Worm (Caenorhabditis elegans) whole organism, late embryonic: Measurements from ENCODE around the gene F54D5.17.
A peak's percentile ranks its signal among the peaks of the same experiment; 100 is the strongest.

Source experiments
- C08G9.2 ChIP-seq: sonication (generic microtip); optimal IDR thresholded peaks from 2 replicates; lab custom pipeline; 2016; ENCODE audit warnings: mild to moderate bottlenecking, missing genetic modification characterization, moderate library complexity, missing compliant biosample characterization
- F13H6.1 ChIP-seq: sonication (generic microtip); optimal IDR thresholded peaks from 2 replicates; lab custom pipeline; 2016; ENCODE audit warnings: missing genetic modification characterization, missing compliant biosample characterization
- ahr-1 ChIP-seq: sonication (generic microtip); optimal IDR thresholded peaks from 2 replicates; lab custom pipeline; 2016; ENCODE audit warnings: missing genetic modification characterization, missing compliant biosample characterization
- ama-1 ChIP-seq: fragments of 150-350 bp; optimal IDR thresholded peaks from 2 replicates; lab custom pipeline; 2014
- ceh-14 ChIP-seq: sonication (generic microtip); optimal IDR thresholded peaks from 2 replicates; lab custom pipeline; 2016; ENCODE audit warnings: missing genotype, missing genetic modification characterization, missing compliant biosample characterization
- ceh-2 ChIP-seq: sonication (generic microtip); optimal IDR thresholded peaks from 2 replicates; lab custom pipeline; 2016; ENCODE audit warnings: missing genotype, missing genetic modification characterization, missing compliant biosample characterization
- ceh-31 ChIP-seq: sonication (generic microtip); optimal IDR thresholded peaks from 2 replicates; lab custom pipeline; 2016; ENCODE audit warnings: missing genetic modification characterization, missing compliant biosample characterization
- ceh-34 ChIP-seq: sonication (generic microtip); optimal IDR thresholded peaks from 2 replicates; lab custom pipeline; 2016; ENCODE audit warnings: mild to moderate bottlenecking, missing genetic modification characterization, missing compliant biosample characterization
- ceh-45 ChIP-seq: fragments of 200-800 bp; sonication (Bioruptor generic); IDR thresholded peaks from 2 replicates; pipeline ENCODE4 v1.3.6; 2022; ENCODE audit warnings: missing genetic modification reagents, missing genetic modification characterization, missing compliant biosample characterization
- ceh-48 ChIP-seq: sonication (generic microtip); optimal IDR thresholded peaks from 2 replicates; lab custom pipeline; 2016; ENCODE audit warnings: missing genetic modification characterization, inconsistent platforms, missing compliant biosample characterization
- che-1 ChIP-seq: sonication (generic microtip); optimal IDR thresholded peaks from 2 replicates; lab custom pipeline; 2016; ENCODE audit warnings: mild to moderate bottlenecking, missing genetic modification characterization, missing compliant biosample characterization
- dmd-4 ChIP-seq: sonication (generic microtip); optimal IDR thresholded peaks from 2 replicates; lab custom pipeline; 2016; ENCODE audit warnings: borderline replicate concordance, missing genetic modification characterization, missing compliant biosample characterization
- fkh-10 ChIP-seq: fragments of 150-350 bp; optimal IDR thresholded peaks from 2 replicates; lab custom pipeline; 2014; ENCODE audit warnings: missing biosample characterization, missing genetic modification reagents, missing genetic modification characterization
- fkh-6 ChIP-seq: sonication (generic microtip); optimal IDR thresholded peaks from 2 replicates; lab custom pipeline; 2016; ENCODE audit warnings: missing genetic modification characterization, missing compliant biosample characterization
- hlh-30 ChIP-seq: sonication (generic microtip); optimal IDR thresholded peaks from 2 replicates; lab custom pipeline; 2017; ENCODE audit warnings: antibody characterized with exemption, missing genetic modification characterization, missing compliant biosample characterization; ENCODE audit not compliant: insufficient read depth
- hlh-6 ChIP-seq: sonication (generic microtip); optimal IDR thresholded peaks from 2 replicates; lab custom pipeline; 2016; ENCODE audit warnings: missing genotype, missing genetic modification characterization, missing compliant biosample characterization
- hlh-8 ChIP-seq: sonication (generic microtip); optimal IDR thresholded peaks from 2 replicates; lab custom pipeline; 2016; ENCODE audit warnings: missing genotype, missing genetic modification characterization, missing compliant biosample characterization
- lim-6 ChIP-seq: sonication (generic microtip); optimal IDR thresholded peaks from 2 replicates; lab custom pipeline; 2016; ENCODE audit warnings: missing genetic modification characterization, missing compliant biosample characterization
- madf-2 ChIP-seq: sonication (generic microtip); optimal IDR thresholded peaks from 2 replicates; lab custom pipeline; 2017; ENCODE audit warnings: missing genetic modification characterization, missing compliant biosample characterization
- mec-3 ChIP-seq: sonication (generic microtip); optimal IDR thresholded peaks from 2 replicates; lab custom pipeline; 2016; ENCODE audit warnings: borderline replicate concordance, missing genetic modification characterization, missing compliant biosample characterization
- nfya-1 ChIP-seq: sonication (generic microtip); optimal IDR thresholded peaks from 2 replicates; lab custom pipeline; 2017; ENCODE audit warnings: missing genetic modification characterization, mild to moderate bottlenecking, missing compliant biosample characterization, antibody characterized with exemption, moderate library complexity
- odd-2 ChIP-seq: sonication (generic microtip); optimal IDR thresholded peaks from 2 replicates; lab custom pipeline; 2017; ENCODE audit warnings: antibody characterized with exemption, mild to moderate bottlenecking, missing genetic modification characterization, missing compliant biosample characterization
- pag-3 ChIP-seq: sonication (generic microtip); optimal IDR thresholded peaks from 2 replicates; lab custom pipeline; 2016; ENCODE audit warnings: missing compliant biosample characterization, missing genetic modification characterization, borderline replicate concordance
- pha-2 ChIP-seq: sonication (generic microtip); optimal IDR thresholded peaks from 2 replicates; lab custom pipeline; 2017; ENCODE audit warnings: mild to moderate bottlenecking, missing genetic modification characterization, missing compliant biosample characterization
- pros-1 ChIP-seq: fragments of 150-350 bp; optimal IDR thresholded peaks from 2 replicates; lab custom pipeline; 2014; ENCODE audit warnings: missing biosample characterization, missing genetic modification reagents, missing genetic modification characterization
- ref-2 ChIP-seq: sonication (generic microtip); optimal IDR thresholded peaks from 2 replicates; lab custom pipeline; 2016; ENCODE audit warnings: missing genetic modification characterization, missing compliant biosample characterization
- rnt-1 ChIP-seq: sonication (generic microtip); optimal IDR thresholded peaks from 2 replicates; lab custom pipeline; 2016; ENCODE audit warnings: missing genetic modification characterization, missing compliant biosample characterization
- sdc-2 ChIP-seq: sonication (generic microtip); optimal IDR thresholded peaks from 2 replicates; lab custom pipeline; 2016; ENCODE audit warnings: missing genotype, missing genetic modification characterization, missing compliant biosample characterization
- sox-2 ChIP-seq: fragments of 200-800 bp; sonication (Bioruptor generic); IDR thresholded peaks from 2 replicates; pipeline ENCODE4 v1.3.6; 2022; ENCODE audit warnings: missing genetic modification reagents, missing genetic modification characterization, missing compliant biosample characterization
- tbx-2 ChIP-seq: sonication (generic microtip); optimal IDR thresholded peaks from 2 replicates; lab custom pipeline; 2016; ENCODE audit warnings: missing genetic modification characterization, missing compliant biosample characterization
- tbx-7 ChIP-seq: sonication (generic microtip); optimal IDR thresholded peaks from 2 replicates; lab custom pipeline; 2016; ENCODE audit warnings: missing genotype, missing genetic modification characterization, missing compliant biosample characterization
- ttx-3 ChIP-seq: sonication (generic microtip); optimal IDR thresholded peaks from 2 replicates; lab custom pipeline; 2016; ENCODE audit warnings: missing genetic modification reagents, missing genetic modification characterization, missing compliant biosample characterization
- unc-3 ChIP-seq, 2 experiments: fragments of 200-800 bp in 1 of 2; sonication (Bioruptor generic) in 1 of 2; sonication (generic microtip) in 1 of 2; conservative IDR thresholded peaks in 1 of 2; optimal IDR thresholded peaks in 1 of 2; 2 replicates each; pipeline versions ENCODE4 v1.3.6 to Lab custom; 2016 to 2022; ENCODE audit warnings: missing compliant biosample characterization in 2 of 2, missing genetic modification characterization in 2 of 2, missing genetic modification reagents in 1 of 2
- unc-42 ChIP-seq: sonication (generic microtip); optimal IDR thresholded peaks from 2 replicates; lab custom pipeline; 2016; ENCODE audit warnings: missing genotype, missing genetic modification characterization, missing compliant biosample characterization
- unc-86 ChIP-seq: sonication (generic microtip); optimal IDR thresholded peaks from 2 replicates; lab custom pipeline; 2016; ENCODE audit warnings: missing genetic modification characterization, missing compliant biosample characterization
- zip-5 ChIP-seq: sonication (generic microtip); optimal IDR thresholded peaks from 2 replicates; lab custom pipeline; 2016; ENCODE audit warnings: missing genetic modification characterization, missing compliant biosample characterization

The F54D5.17 gene

DNA sequence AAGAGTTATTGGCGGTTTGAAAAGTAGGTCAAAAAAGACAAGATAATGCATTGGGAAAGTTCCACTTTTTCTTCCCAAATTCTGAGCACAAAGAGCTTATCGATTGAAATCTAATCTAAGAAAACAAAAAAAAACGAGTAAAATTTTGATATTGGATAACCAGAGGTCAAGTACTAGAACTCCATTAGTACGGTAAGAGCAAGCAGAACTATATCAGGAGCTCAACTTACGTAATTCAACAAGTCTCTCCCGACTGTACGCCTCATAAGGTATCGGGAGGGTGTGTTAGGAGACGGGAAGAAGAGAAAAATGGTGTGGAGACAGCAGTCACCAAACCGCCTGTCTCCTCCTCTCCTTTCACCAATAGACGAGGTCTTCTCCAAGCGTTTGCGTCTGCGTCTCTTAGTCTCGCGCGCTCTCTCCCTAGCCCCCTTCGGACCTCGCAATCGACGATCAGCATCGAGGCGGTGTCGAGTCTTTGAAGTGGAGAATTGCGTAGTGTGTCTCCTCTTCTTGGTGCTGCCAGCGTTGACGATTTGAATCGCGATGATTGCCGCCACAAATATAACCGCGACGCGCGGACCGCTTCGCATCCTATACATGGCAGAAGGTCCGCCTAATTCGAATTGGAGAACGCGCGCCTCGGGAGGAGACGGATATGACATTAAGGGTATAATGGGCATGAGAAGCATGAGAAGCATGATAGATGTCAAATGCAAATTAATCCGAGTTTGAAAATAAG is 10.7 kb downstream of the F54D5.17 start, which contains the start of gene F54D5.5:
TSS of gene F54D5.5 (minus strand) at position 51 of the 742 bp plus-strand sequence.
- TF ChIP-seq ceh-31 (tag; lab: Kevin White, UChicago) (peak; percentile 89), unc-42 (tag; lab: Kevin White, UChicago) (peak; percentile 87), sox-2 (GFP tag; lab: Robert Waterston, UW) (no peak; the same call in 1 of the 2 replicates), ref-2 (peak; percentile 66), sdc-2 (tag; lab: Kevin White, UChicago) (peak; percentile 34), dmd-4 (tag; lab: Kevin White, UChicago) (peak; percentile 33), pha-2 (tag; lab: Kevin White, UChicago) (no peak), rnt-1 (tag; lab: Kevin White, UChicago) (peak; percentile 58), odd-2 (tag; lab: Kevin White, UChicago) (no peak), ceh-14 (tag; lab: Kevin White, UChicago) (peak; percentile 76), ama-1 (lab: Kevin White, UChicago) (no peak), ceh-34 (tag; lab: Kevin White, UChicago) (peak; percentile 68), nfya-1 (peak; percentile 82), hlh-30 (tag; lab: Kevin White, UChicago) (peak; percentile 59), tbx-2 (tag; lab: Kevin White, UChicago) (peak; percentile 77), pros-1 (tag; lab: Kevin White, UChicago) (peak; percentile 17), tbx-7 (tag; lab: Kevin White, UChicago) (peak; percentile 9)

ce11 chrII:11568670-11569069 is 12.2 kb downstream of the F54D5.17 start:
- TF ChIP-seq fkh-10 (GFP tag; lab: Kevin White, UChicago): no peak
- TF ChIP-seq odd-2 (tag; lab: Kevin White, UChicago): no peak
- no peak for TF ChIP-seq ceh-2
- no peak for TF ChIP-seq hlh-8 (tag; lab: Kevin White, UChicago)
- TF ChIP-seq che-1 (tag; lab: Kevin White, UChicago): no peak
- no peak for TF ChIP-seq C08G9.2 (tag; lab: Kevin White, UChicago)
- TF ChIP-seq madf-2 (tag; lab: Kevin White, UChicago): no peak
- TF ChIP-seq sdc-2 (tag; lab: Kevin White, UChicago): no peak
- TF ChIP-seq unc-3 (GFP tag; conservative IDR thresholded peaks at IDR 0.05; lab: Robert Waterston, UW): no peak
- TF ChIP-seq unc-3 (tag; optimal IDR thresholded peaks at IDR 0.05; lab: Kevin White, UChicago): no peak
- no peak for TF ChIP-seq tbx-7 (tag; lab: Kevin White, UChicago)
- TF ChIP-seq ceh-45: no peak
- no peak for TF ChIP-seq unc-42 (tag; lab: Kevin White, UChicago)
- no peak for TF ChIP-seq F13H6.1 (tag; lab: Kevin White, UChicago)
- no peak for TF ChIP-seq ama-1 (lab: Kevin White, UChicago)
- TF ChIP-seq pros-1 (tag; lab: Kevin White, UChicago): no peak

DNA sequence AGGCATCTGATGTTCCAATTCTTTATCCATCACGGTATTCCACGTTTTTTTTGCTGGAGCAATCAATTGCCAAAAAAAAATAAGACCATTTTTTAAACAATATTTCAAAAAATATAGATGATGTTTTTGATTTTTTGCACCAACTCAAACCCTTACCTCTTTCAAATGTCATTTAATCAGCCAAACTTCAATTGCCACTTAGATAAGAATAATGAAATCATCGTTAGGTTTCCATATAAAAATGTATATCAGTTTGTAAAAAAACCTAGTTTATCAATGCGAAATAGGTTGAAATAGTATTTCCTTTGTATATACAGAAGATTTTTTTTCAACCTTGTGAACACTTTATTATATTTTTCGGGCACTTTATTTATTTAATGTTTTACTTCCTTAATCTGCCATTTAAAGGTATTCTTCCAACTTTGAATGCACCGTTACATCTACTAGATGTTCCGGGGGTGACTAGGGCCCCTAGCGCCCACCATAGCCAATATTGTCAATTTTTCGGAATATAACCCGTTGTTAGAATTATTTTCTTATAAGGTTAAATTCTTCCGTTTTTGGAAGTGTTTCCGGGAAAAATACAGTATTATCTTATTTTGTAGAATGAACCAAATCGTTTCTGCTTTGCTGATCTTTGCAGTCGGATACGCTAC is 12.9 kb downstream of the F54D5.17 start, which contains the start of the genes F54D5.23 and F54D5.4:
TSS of gene F54D5.23 (minus strand) at position 75 of the 656 bp plus-strand sequence.
TSS of gene F54D5.4 (plus strand) at position 606 of the 656 bp plus-strand sequence.
- TF ChIP-seq ttx-3 (tag; lab: Kevin White, UChicago) (no peak), ceh-48 (tag; lab: Kevin White, UChicago) (no peak), pag-3 (tag; lab: Kevin White, UChicago) (no peak), fkh-6 (tag; lab: Kevin White, UChicago) (no peak), mec-3 (tag; lab: Kevin White, UChicago) (no peak), hlh-6 (no peak), ama-1 (lab: Kevin White, UChicago) (no peak), unc-86 (no peak), tbx-7 (tag; lab: Kevin White, UChicago) (no peak), pros-1 (tag; lab: Kevin White, UChicago) (no peak), zip-5 (no peak), ceh-2 (no peak), ceh-14 (tag; lab: Kevin White, UChicago) (no peak), ahr-1 (tag; lab: Kevin White, UChicago) (no peak), lim-6 (tag; lab: Kevin White, UChicago) (no peak)
